Worm (Caenorhabditis elegans): ENCODE results near the gene T28H10.2.

T28H10.2 gene

DNA sequence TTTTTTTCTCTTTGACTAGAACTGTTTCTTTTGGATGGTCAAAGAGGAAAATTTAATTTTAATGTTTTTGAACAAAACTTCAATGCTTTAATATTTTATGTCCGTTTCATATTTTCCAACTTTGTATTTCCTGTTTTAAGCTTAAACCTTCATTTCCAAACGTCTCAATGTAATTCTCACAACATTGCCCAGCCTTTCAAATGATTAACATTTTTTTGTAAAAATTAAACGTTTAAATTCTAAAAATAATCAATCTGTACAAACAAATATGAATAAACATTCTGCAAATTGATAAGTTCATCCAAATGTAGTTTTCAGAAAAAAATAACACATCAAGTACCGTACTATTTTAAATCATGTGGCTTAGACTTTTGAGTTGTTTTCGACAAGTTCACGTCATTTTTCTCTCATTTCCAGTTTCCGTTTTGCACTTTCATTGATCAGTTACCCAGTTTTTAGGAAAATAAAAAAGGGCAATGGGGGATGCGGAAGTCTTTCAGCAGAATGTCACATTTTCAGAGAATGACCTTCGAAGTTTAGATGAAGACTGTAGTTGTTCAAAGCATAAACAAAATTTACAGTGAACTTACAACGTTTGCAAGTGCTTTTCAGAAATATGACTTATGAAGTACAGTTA is 30.1 kb upstream of the T28H10.2 start (continued):
- no peak for TF ChIP-seq Y5F2A.4 (GFP tag; optimal IDR thresholded peaks at IDR 0.05)
- peak in 1 of 2 experiments; percentile 38 for TF ChIP-seq mdl-1 (tag; optimal IDR thresholded peaks at IDR 0.05)
- no peak for TF ChIP-seq ztf-7 (tag; optimal IDR thresholded peaks at IDR 0.05)
- peak; percentile 53 for TF ChIP-seq ama-1 (optimal IDR thresholded peaks at IDR 0.05)
- peak; percentile 8 for TF ChIP-seq nhr-25 (tag; optimal IDR thresholded peaks at IDR 0.05; ENCODE audit: borderline replicate concordance, insufficient read depth)
- peak; percentile 4 for TF ChIP-seq nhr-102 (tag; optimal IDR thresholded peaks at IDR 0.05)
- TF ChIP-seq mes-2 (tag; optimal IDR thresholded peaks at IDR 0.05; ENCODE audit: poor library complexity, severe bottlenecking) = peak; percentile 47
- no peak for TF ChIP-seq snpc-4 (tag; optimal IDR thresholded peaks at IDR 0.05)
- TF ChIP-seq F37D6.2 (tag; optimal IDR thresholded peaks at IDR 0.05) = no peak

DNA sequence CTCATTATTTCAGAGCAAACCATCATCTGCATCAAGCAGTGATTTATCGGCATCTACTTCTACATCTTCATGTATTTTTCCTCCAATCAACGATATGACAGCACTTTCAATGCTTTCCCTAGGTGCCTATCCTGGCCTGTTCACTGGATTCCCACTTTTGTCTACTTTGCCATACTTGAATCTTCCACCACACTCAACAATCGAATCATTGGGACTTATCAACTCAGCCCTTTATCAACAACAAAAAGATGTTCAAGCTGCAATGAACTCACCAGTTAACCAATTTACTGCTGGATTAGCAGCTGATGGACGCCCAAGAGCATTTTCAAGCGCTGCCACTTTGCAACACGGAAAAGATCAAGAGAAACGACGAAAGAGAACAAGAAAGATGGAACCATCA is 28.5 kb upstream of the T28H10.2 start:
- TF ChIP-seq unc-62 (GFP tag; optimal IDR thresholded peaks at IDR 0.05 in 1 of 2) (peak in 1 of 2 experiments; percentile 98), unc-62 (tag; optimal IDR thresholded peaks at IDR 0.05) (no peak), egl-27 (tag; optimal IDR thresholded peaks at IDR 0.05) (no peak)

DNA sequence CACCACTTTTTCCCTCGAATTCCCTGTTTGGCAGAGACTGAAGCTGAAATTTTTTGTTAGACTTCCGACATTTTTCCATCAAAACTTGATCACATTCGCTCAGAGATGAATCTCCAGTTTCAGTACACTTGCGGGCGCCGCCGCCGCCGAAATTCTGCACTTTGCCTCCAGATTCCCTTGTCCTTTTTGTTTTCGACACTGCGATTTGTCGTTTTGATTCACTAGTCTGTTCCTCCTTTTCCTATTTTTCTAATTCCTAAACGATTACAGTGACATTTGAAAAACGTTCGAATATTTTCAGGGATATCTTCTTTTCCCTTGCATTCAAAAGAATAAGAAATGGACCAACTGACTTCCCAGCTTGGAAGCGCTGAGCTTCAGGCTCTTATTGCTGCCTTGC is 28.0 kb upstream of the T28H10.2 start, which contains the start of gene F45D3.2:
F45D3.2 (plus strand) TSS at position 301 of the 400 bp plus-strand sequence.
- TF ChIP-seq aha-1 (tag) (peak; percentile 29), Y75B8A.6 (GFP tag; IDR thresholded peaks at IDR 0.05) (no peak)

DNA sequence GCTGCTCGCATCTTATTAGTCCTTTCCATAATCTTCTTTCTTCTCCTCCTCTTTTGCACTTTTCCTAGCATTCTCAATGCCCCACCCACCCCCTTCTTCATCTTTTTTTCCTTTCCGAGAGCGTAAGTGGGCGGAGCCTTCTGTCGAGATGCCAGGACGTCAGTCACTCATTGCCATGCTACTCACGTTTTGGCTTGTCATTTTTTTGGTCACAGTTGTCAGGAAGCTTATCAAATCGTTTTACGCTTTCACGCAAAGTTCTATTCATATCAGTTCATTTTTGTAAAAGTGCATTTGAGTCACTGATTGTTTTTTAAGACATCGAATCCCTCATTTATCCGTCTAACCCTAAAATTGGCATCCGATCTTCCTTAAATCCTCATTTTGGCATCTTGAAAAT is 27.3 kb upstream of the T28H10.2 start:
- TF ChIP-seq daf-12 (tag; optimal IDR thresholded peaks at IDR 0.05) = no peak
- no peak for TF ChIP-seq spr-1 (tag; optimal IDR thresholded peaks at IDR 0.05)
- peak; percentile 20 for TF ChIP-seq pqm-1 (tag; optimal IDR thresholded peaks at IDR 0.05)
- TF ChIP-seq tag-97 (GFP tag; IDR thresholded peaks at IDR 0.05) = no peak
- no peak for TF ChIP-seq lsy-2 (tag; optimal IDR thresholded peaks at IDR 0.05)
- no peak for TF ChIP-seq cey-2 (tag; optimal IDR thresholded peaks at IDR 0.05; ENCODE audit: borderline replicate concordance, insufficient read depth)
- TF ChIP-seq ceh-20 (GFP tag; IDR thresholded peaks at IDR 0.05) = peak; percentile 59; the same call in 1 of the 2 replicates
- no peak for TF ChIP-seq hif-1 (tag; optimal IDR thresholded peaks at IDR 0.05)
- TF ChIP-seq ceh-28 (tag; optimal IDR thresholded peaks at IDR 0.05) = no peak
- TF ChIP-seq nhr-25 (tag; optimal IDR thresholded peaks at IDR 0.05; ENCODE audit: borderline replicate concordance, insufficient read depth) = no peak
- TF ChIP-seq ctbp-1 (GFP tag; IDR thresholded peaks at IDR 0.05) = no peak
- TF ChIP-seq Y75B8A.6 (GFP tag; IDR thresholded peaks at IDR 0.05) = no peak
- no peak for TF ChIP-seq zip-2 (tag; optimal IDR thresholded peaks at IDR 0.05)
- no peak for TF ChIP-seq unc-39 (tag; optimal IDR thresholded peaks at IDR 0.05)
- TF ChIP-seq nhr-111 (GFP tag; optimal IDR thresholded peaks at IDR 0.05) = no peak
- TF ChIP-seq fos-1 (tag; optimal IDR thresholded peaks at IDR 0.05) = no peak
- no peak for TF ChIP-seq lin-39 (tag; optimal IDR thresholded peaks at IDR 0.05)
- TF ChIP-seq tra-1 (GFP tag; IDR thresholded peaks at IDR 0.05) = no peak
- TF ChIP-seq nhr-102 (tag; optimal IDR thresholded peaks at IDR 0.05) = no peak
- no peak for TF ChIP-seq skn-1 (tag; optimal IDR thresholded peaks at IDR 0.05)
- TF ChIP-seq aha-1 (tag) = peak; percentile 34
- TF ChIP-seq nhr-48 (tag; optimal IDR thresholded peaks at IDR 0.05) = no peak
- no peak for TF ChIP-seq ztf-11 (tag; optimal IDR thresholded peaks at IDR 0.05)
- no peak for TF ChIP-seq madf-5 (GFP tag; IDR thresholded peaks at IDR 0.05)
- peak; percentile 27 for TF ChIP-seq dve-1 (tag; optimal IDR thresholded peaks at IDR 0.05; ENCODE audit: insufficient read depth)
- no peak for TF ChIP-seq arid-1 (GFP tag; conservative IDR thresholded peaks at IDR 0.05)
- TF ChIP-seq lin-38 (GFP tag; IDR thresholded peaks at IDR 0.05) = no peak
- TF ChIP-seq dmd-6 (GFP tag; IDR thresholded peaks at IDR 0.05) = peak; percentile 43; the same call in 1 of the 2 replicates
- no peak for TF ChIP-seq saeg-2 (GFP tag; IDR thresholded peaks at IDR 0.05)
- no peak for TF ChIP-seq spr-3 (GFP tag; optimal IDR thresholded peaks at IDR 0.05)
- no peak for TF ChIP-seq gei-8 (GFP tag; optimal IDR thresholded peaks at IDR 0.05)
- no peak for TF ChIP-seq mdt-29 (GFP tag; IDR thresholded peaks at IDR 0.05)
- TF ChIP-seq snpc-4 (tag; optimal IDR thresholded peaks at IDR 0.05) = no peak
- no peak for TF ChIP-seq pha-4 (GFP tag; IDR thresholded peaks at IDR 0.05)
- TF ChIP-seq pha-4 (tag; optimal IDR thresholded peaks at IDR 0.05) = no peak
- TF ChIP-seq fkh-10 (GFP tag; optimal IDR thresholded peaks at IDR 0.05) = no peak

All from whole organism, L4 larva.